Fruit fly (Drosophila melanogaster) whole organism, embryonic: ENCODE results near the gene kek2.

Experiments
- Aef1 ChIP-seq: fragments of 200-800 bp; sonication (Bioruptor generic); IDR thresholded peaks from 3 replicates; pipeline ENCODE4 v1.3.6; 2022; ENCODE audit warnings: missing biosample characterization, missing genetic modification characterization
- C15 ChIP-seq: fragments of 200-800 bp; sonication (Bioruptor generic); IDR thresholded peaks from 3 replicates; pipeline ENCODE4 v1.3.6; 2022; ENCODE audit warnings: missing biosample characterization, missing genetic modification characterization
- CG13296 ChIP-seq: fragments of 200-800 bp; sonication (Bioruptor generic); optimal IDR thresholded peaks from 3 replicates; lab custom pipeline; 2018; ENCODE audit warnings: missing biosample characterization, mild to moderate bottlenecking, missing genetic modification characterization
- CG14014 ChIP-seq: fragments of 200-800 bp; sonication (Bioruptor generic); IDR thresholded peaks from 2 replicates; pipeline ENCODE4 v1.3.6; 2022; ENCODE audit warnings: missing biosample characterization, missing genetic modification characterization
- CG14965 ChIP-seq: fragments of 200-800 bp; sonication (Bioruptor generic); optimal IDR thresholded peaks from 2 replicates; lab custom pipeline; 2016; ENCODE audit warnings: missing biosample characterization, missing genetic modification characterization, borderline replicate concordance
- CG17186 ChIP-seq: fragments of 200-800 bp; sonication (Bioruptor generic); optimal IDR thresholded peaks from 3 replicates; lab custom pipeline; 2017; ENCODE audit warnings: missing biosample characterization, missing genetic modification reagents, missing genetic modification characterization
- CG17361 ChIP-seq: fragments of 200-800 bp; sonication (Bioruptor generic); IDR thresholded peaks from 3 replicates; pipeline ENCODE4 v1.3.6; 2022; ENCODE audit warnings: missing biosample characterization, missing genetic modification characterization
- CG2712 ChIP-seq: fragments of 200-800 bp; optimal IDR thresholded peaks from 3 replicates; lab custom pipeline; 2019; ENCODE audit warnings: missing biosample characterization, mild to moderate bottlenecking, missing genetic modification characterization, moderate library complexity
- CG31441 ChIP-seq: fragments of 200-800 bp; sonication (Bioruptor generic); IDR thresholded peaks from 2 replicates; pipeline ENCODE4 v1.3.6; 2022; ENCODE audit warnings: missing biosample characterization, missing genetic modification characterization
- CG4854 ChIP-seq: fragments of 200-800 bp; sonication (Bioruptor generic); optimal IDR thresholded peaks from 2 replicates; lab custom pipeline; 2016; ENCODE audit warnings: missing biosample characterization, missing genetic modification characterization, inconsistent platforms
- CG6654 ChIP-seq: fragments of 200-800 bp; sonication (Bioruptor generic); optimal IDR thresholded peaks from 2 replicates; lab custom pipeline; 2017; ENCODE audit warnings: missing biosample characterization, mild to moderate bottlenecking, missing genetic modification characterization
- CG6813 ChIP-seq: fragments of 200-800 bp; sonication (Bioruptor generic); optimal IDR thresholded peaks from 2 replicates; lab custom pipeline; 2017; ENCODE audit warnings: missing biosample characterization, missing genetic modification characterization, mild to moderate bottlenecking, moderate library complexity, missing genetic modification reagents
- CG8478 ChIP-seq: fragments of >200 bp; optimal IDR thresholded peaks from 2 replicates; lab custom pipeline; 2018
- CG8924 ChIP-seq: fragments of 200-800 bp; optimal IDR thresholded peaks from 3 replicates; lab custom pipeline; 2019; ENCODE audit warnings: missing biosample characterization, mild to moderate bottlenecking, missing genetic modification characterization, moderate library complexity
- CG9215 ChIP-seq: fragments of 200-800 bp; sonication (Bioruptor generic); IDR thresholded peaks from 2 replicates; pipeline ENCODE4 v1.3.6; 2022; ENCODE audit warnings: missing biosample characterization, missing genetic modification characterization
- CG9727 ChIP-seq: fragments of 200-800 bp; sonication (Bioruptor generic); optimal IDR thresholded peaks from 3 replicates; lab custom pipeline; 2017; ENCODE audit warnings: missing biosample characterization, mild to moderate bottlenecking, missing genetic modification characterization
- CG9932 ChIP-seq: fragments of 200-800 bp; sonication (Bioruptor generic); IDR thresholded peaks from 2 replicates; pipeline ENCODE4 v1.3.6; 2022; ENCODE audit warnings: missing biosample characterization, missing genetic modification characterization
- D ChIP-seq, 2 experiments: fragments of 200-800 bp in 1 of 2; fragments of >200 bp in 1 of 2; sonication (Bioruptor generic) in 1 of 2; optimal IDR thresholded peaks; 2 replicates in 1 of 2; 3 replicates in 1 of 2; lab custom pipeline; 2017; ENCODE audit warnings: mild to moderate bottlenecking in 1 of 2, missing biosample characterization in 1 of 2, missing genetic modification characterization in 1 of 2, missing genetic modification reagents in 1 of 2
- D19A ChIP-seq: fragments of 200-800 bp; optimal IDR thresholded peaks from 3 replicates; lab custom pipeline; 2019; ENCODE audit warnings: missing biosample characterization, mild to moderate bottlenecking, missing genetic modification characterization, moderate library complexity
- GATAe ChIP-seq: fragments of 200-800 bp; sonication (Bioruptor generic); conservative IDR thresholded peaks from 2 replicates; pipeline ENCODE4 v1.3.6; 2022; ENCODE audit warnings: missing biosample characterization, missing genetic modification characterization
- Hr39 ChIP-seq: fragments of >200 bp; optimal IDR thresholded peaks from 2 replicates; lab custom pipeline; 2017
- Hsf ChIP-seq: fragments of 200-800 bp; sonication (Bioruptor generic); optimal IDR thresholded peaks from 3 replicates; lab custom pipeline; 2016; ENCODE audit warnings: missing biosample characterization, missing genetic modification characterization
- Meics ChIP-seq: fragments of 200-800 bp; sonication (Bioruptor generic); optimal IDR thresholded peaks from 2 replicates; lab custom pipeline; 2017; ENCODE audit warnings: missing biosample characterization, mild to moderate bottlenecking, missing genetic modification characterization
- Sox100B ChIP-seq: fragments of 200-800 bp; sonication (Bioruptor generic); optimal IDR thresholded peaks from 3 replicates; lab custom pipeline; 2018; ENCODE audit warnings: missing biosample characterization, mild to moderate bottlenecking, missing genetic modification characterization
- Sox102F ChIP-seq: fragments of 200-800 bp; sonication (Bioruptor generic); optimal IDR thresholded peaks from 2 replicates; lab custom pipeline; 2018; ENCODE audit warnings: missing biosample characterization, mild to moderate bottlenecking, missing genetic modification characterization, moderate library complexity
- Sry-δ ChIP-seq: fragments of 200-800 bp; sonication (Bioruptor generic); optimal IDR thresholded peaks from 2 replicates; lab custom pipeline; 2016; ENCODE audit warnings: missing biosample characterization, missing genetic modification characterization
- abd-A ChIP-seq: fragments of 200-800 bp; sonication (Bioruptor generic); optimal IDR thresholded peaks from 3 replicates; lab custom pipeline; 2019; ENCODE audit warnings: missing biosample characterization, mild to moderate bottlenecking, missing genetic modification characterization, moderate library complexity
- al ChIP-seq: fragments of 200-800 bp; sonication (Bioruptor generic); IDR thresholded peaks from 2 replicates; pipeline ENCODE4 v1.3.6; 2022; ENCODE audit warnings: missing biosample characterization, missing genetic modification characterization
- az2 ChIP-seq: fragments of 200-800 bp; sonication (Bioruptor generic); optimal IDR thresholded peaks from 3 replicates; lab custom pipeline; 2016; ENCODE audit warnings: missing biosample characterization, missing genetic modification characterization
- btn ChIP-seq: fragments of 200-800 bp; sonication (Bioruptor generic); optimal IDR thresholded peaks from 2 replicates; lab custom pipeline; 2016; ENCODE audit warnings: missing biosample characterization, missing genetic modification characterization
- dimm ChIP-seq: fragments of 200-800 bp; sonication (Bioruptor generic); IDR thresholded peaks from 2 replicates; pipeline ENCODE4 v1.3.6; 2022; ENCODE audit warnings: missing biosample characterization, missing genetic modification characterization
- dmrt11E ChIP-seq: fragments of 200-800 bp; sonication (Bioruptor generic); optimal IDR thresholded peaks from 3 replicates; lab custom pipeline; 2018; ENCODE audit warnings: missing biosample characterization, mild to moderate bottlenecking, missing genetic modification characterization, moderate library complexity
- fd64A ChIP-seq: fragments of 200-800 bp; sonication (Bioruptor generic); optimal IDR thresholded peaks from 3 replicates; lab custom pipeline; 2018; ENCODE audit warnings: missing biosample characterization, mild to moderate bottlenecking, missing genetic modification characterization
- hb ChIP-seq: fragments of 200-800 bp; sonication (Bioruptor generic); IDR thresholded peaks from 3 replicates; pipeline ENCODE4 v1.3.6; 2022; ENCODE audit warnings: missing biosample characterization, missing genetic modification characterization; ENCODE audit not compliant: partially characterized antibody
- jigr1 ChIP-seq: fragments of 200-800 bp; sonication (Bioruptor generic); IDR thresholded peaks from 3 replicates; pipeline ENCODE4 v1.3.6; 2022; ENCODE audit warnings: missing biosample characterization, missing genetic modification characterization
- nom ChIP-seq: fragments of 200-800 bp; sonication (Bioruptor generic); optimal IDR thresholded peaks from 2 replicates; lab custom pipeline; 2017; ENCODE audit warnings: missing biosample characterization, missing genetic modification characterization, mild to moderate bottlenecking, moderate library complexity, missing genetic modification reagents
- otp ChIP-seq: fragments of 200-800 bp; sonication (Bioruptor generic); IDR thresholded peaks from 3 replicates; pipeline ENCODE4, ENCODE4 v1.3.6; 2022; ENCODE audit warnings: missing biosample characterization, missing genetic modification characterization
- pan ChIP-seq, 4 experiments: fragments of >200 bp in 3 of 4; fragments of 200-800 bp in 1 of 4; sonication (Bioruptor generic) in 1 of 4; optimal IDR thresholded peaks in 3 of 4; IDR thresholded peaks in 1 of 4; 2 replicates each; pipeline versions ENCODE4 v1.3.6 to Lab custom; 2017 to 2022; ENCODE audit warnings: missing biosample characterization in 2 of 4, missing genetic modification characterization in 2 of 4, mixed read lengths in 1 of 4
- salm ChIP-seq: fragments of 200-800 bp; sonication (Bioruptor generic); optimal IDR thresholded peaks from 2 replicates; lab custom pipeline; 2018; ENCODE audit warnings: missing biosample characterization, mild to moderate bottlenecking, missing genetic modification characterization
- slp2 ChIP-seq: fragments of 200-800 bp; sonication (Bioruptor generic); optimal IDR thresholded peaks from 2 replicates; lab custom pipeline; 2016; ENCODE audit warnings: missing biosample characterization, missing genetic modification characterization
- trem ChIP-seq: fragments of 200-800 bp; optimal IDR thresholded peaks from 3 replicates; lab custom pipeline; 2019; ENCODE audit warnings: missing biosample characterization, mild to moderate bottlenecking, missing genetic modification characterization, moderate library complexity

kek2 gene

DNA sequence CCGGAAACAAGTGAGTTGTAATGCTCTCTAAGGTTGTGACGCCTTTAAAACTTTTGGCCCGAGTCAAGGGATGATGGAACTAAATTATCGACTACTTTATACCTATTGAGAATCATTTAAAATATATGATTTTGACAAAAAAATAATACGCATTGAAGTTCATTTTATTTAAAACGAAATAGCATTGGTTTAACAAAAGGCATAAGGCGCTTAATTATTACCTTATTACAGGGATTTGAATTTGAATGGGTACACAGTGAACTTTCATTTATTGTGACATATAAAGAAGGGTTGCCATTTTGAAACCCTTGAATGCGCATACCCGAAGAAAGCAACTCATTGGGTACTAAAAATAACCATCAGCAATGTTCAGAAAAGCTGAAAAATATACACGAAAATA, 7.3 kb downstream of the kek2 start (continued):
- no peak for TF ChIP-seq jigr1 (GFP tag; lab: Robert Waterston, UW)
- no peak for TF ChIP-seq Meics (GFP tag; lab: Kevin White, UChicago)
- peak; percentile 14 for TF ChIP-seq D19A (tag; lab: Kevin White, UChicago)
- TF ChIP-seq otp (GFP tag; lab: Robert Waterston, UW) = no peak
- TF ChIP-seq nom (GFP tag; lab: Kevin White, UChicago) = no peak
- no peak for TF ChIP-seq btn (GFP tag; lab: Kevin White, UChicago)
- no peak for TF ChIP-seq Sry-δ (GFP tag; lab: Kevin White, UChicago)
- TF ChIP-seq Sox100B (GFP tag; lab: Kevin White, UChicago) = peak; percentile 15
- TF ChIP-seq trem = no peak
- TF ChIP-seq CG17186 (GFP tag; lab: Kevin White, UChicago) = no peak
- no peak for TF ChIP-seq CG4854
- TF ChIP-seq CG9215 (GFP tag; lab: Robert Waterston, UW) = no peak
- TF ChIP-seq CG9727 (GFP tag; lab: Kevin White, UChicago) = no peak
- TF ChIP-seq salm (tag; lab: Kevin White, UChicago) = no peak
- TF ChIP-seq az2 (GFP tag; lab: Kevin White, UChicago) = peak; percentile 12
- TF ChIP-seq CG8924 = peak; percentile 13
- TF ChIP-seq hb = no peak
- TF ChIP-seq al (GFP tag; lab: Robert Waterston, UW) = no peak
- no peak for TF ChIP-seq CG6654 (GFP tag; lab: Kevin White, UChicago)
- no peak for TF ChIP-seq pan (optimal IDR thresholded peaks at IDR 0.05; lab: Kevin White, UChicago)
- TF ChIP-seq pan (GFP tag; optimal IDR thresholded peaks at IDR 0.05 in 1 of 2, IDR thresholded peaks at IDR 0.05 in 1 of 2) = no peak
- TF ChIP-seq CG13296 (GFP tag; lab: Kevin White, UChicago) = no peak
- TF ChIP-seq Aef1 (GFP tag; lab: Robert Waterston, UW) = no peak
- no peak for TF ChIP-seq fd64A (GFP tag; lab: Kevin White, UChicago)
- TF ChIP-seq Hsf (GFP tag; lab: Kevin White, UChicago) = no peak
- TF ChIP-seq Hr39 (lab: Kevin White, UChicago) = no peak
- TF ChIP-seq D (optimal IDR thresholded peaks at IDR 0.05; lab: Kevin White, UChicago) = no peak
- TF ChIP-seq D (GFP tag; optimal IDR thresholded peaks at IDR 0.05; lab: Kevin White, UChicago) = peak; percentile 6
- no peak for TF ChIP-seq slp2 (GFP tag; lab: Kevin White, UChicago)
- no peak for TF ChIP-seq CG8478 (lab: Kevin White, UChicago)
- no peak for TF ChIP-seq dmrt11E (tag; lab: Kevin White, UChicago)
- TF ChIP-seq abd-A (tag; lab: Kevin White, UChicago) = no peak
- no peak for TF ChIP-seq dimm (GFP tag; lab: Robert Waterston, UW)
- peak; percentile 46; the same call in 1 of the 3 replicates for TF ChIP-seq CG17361 (GFP tag; lab: Robert Waterston, UW)
- no peak for TF ChIP-seq CG6813 (GFP tag; lab: Kevin White, UChicago)
- 0 out of 2 replicates have a peak, but pooled peaks have one; percentile 21 for TF ChIP-seq CG31441 (GFP tag; lab: Robert Waterston, UW)
- no peak for TF ChIP-seq CG9932 (GFP tag; lab: Robert Waterston, UW)
- TF ChIP-seq CG14965 = no peak
- TF ChIP-seq GATAe (GFP tag; lab: Robert Waterston, UW) = no peak
- no peak for TF ChIP-seq C15 (GFP tag; lab: Robert Waterston, UW)
- no peak for TF ChIP-seq CG14014 (GFP tag; lab: Robert Waterston, UW)
- peak; percentile 42 for TF ChIP-seq Sox102F (GFP tag; lab: Kevin White, UChicago)
- peak; percentile 20 for TF ChIP-seq CG2712 (tag; lab: Kevin White, UChicago)
